Fruit fly (Drosophila melanogaster) Kc167 (cell line): Measurements from ENCODE around the gene nonA-l.

Experiments used
- h ChIP-seq: fragments of >200 bp; optimal IDR thresholded peaks from 3 replicates; lab custom pipeline; 2018; ENCODE audit warnings: missing external identifiers
- insv ChIP-seq: fragments of >200 bp; optimal IDR thresholded peaks from 3 replicates; lab custom pipeline; 2018; ENCODE audit warnings: missing external identifiers

- no peak for TF ChIP-seq insv (lab: Kevin White, UChicago)
- TF ChIP-seq h, result no peak
Observed at dm6 chr3R:16620478-16620877, 19.5 kb upstream of the nonA-l start, which contains the start of gene CG14893.
